Fruit fly (Drosophila melanogaster) whole organism, larva: Measurements from ENCODE around the gene CG17272.

Experiments used
- noc ChIP-seq: fragments of 200-800 bp; sonication (Bioruptor generic); optimal IDR thresholded peaks from 3 replicates; lab custom pipeline; 2019; ENCODE audit warnings: missing biosample characterization, mild to moderate bottlenecking, missing genetic modification characterization, moderate library complexity

CG17272 gene

dm6 chr3R:20832689-20833524 is 8.9 kb upstream of the CG17272 start, which contains the start of gene Synd:
Gene Synd, plus strand, starts transcription at chr3R:20832799.
- TF ChIP-seq noc (tag; lab: Kevin White, UChicago): peak; percentile 62

- TF ChIP-seq noc (tag; lab: Kevin White, UChicago): no peak
These were observed 6.9 kb upstream of the CG17272 start, which contains the start of gene CG31223 for dm6 chr3R:20830963-20831362. Gene CG31223, plus strand, starts transcription at chr3R:20831127.

dm6 chr3R:20830153-20830695 is 6.2 kb upstream of the CG17272 start, which contains the start of gene Adss:
Gene Adss, minus strand, starts transcription at chr3R:20830580.
- peak; percentile 45 for TF ChIP-seq noc (tag; lab: Kevin White, UChicago)

dm6 chr3R:20829416-20830131 is 5.5 kb upstream of the CG17272 start:
- no peak for TF ChIP-seq noc (tag; lab: Kevin White, UChicago)

dm6 chr3R:20828520-20829415 is 4.7 kb upstream of the CG17272 start:
- TF ChIP-seq noc (tag; lab: Kevin White, UChicago): peak; percentile 70

- no peak for TF ChIP-seq noc (tag; lab: Kevin White, UChicago)
These were observed 2.9 kb upstream of the CG17272 start for dm6 chr3R:20826929-20827328.

dm6 chr3R:20821815-20822375 is 2.1 kb downstream of the CG17272 start, which contains the start of the genes CG17271 and RpS20:
Gene CG17271, minus strand, starts transcription at chr3R:20821848.
Gene RpS20, plus strand, starts transcription at chr3R:20822181.
- TF ChIP-seq noc (tag; lab: Kevin White, UChicago): peak; percentile 77

dm6 chr3R:20818689-20819088 is 5.3 kb downstream of the CG17272 start, which contains the start of gene CG17270:
Gene CG17270, minus strand, starts transcription at chr3R:20818929.
- no peak for TF ChIP-seq noc (tag; lab: Kevin White, UChicago)

dm6 chr3R:20818237-20818636 is 5.8 kb downstream of the CG17272 start:
- no peak for TF ChIP-seq noc (tag; lab: Kevin White, UChicago)

dm6 chr3R:20816008-20816407 is 8.0 kb downstream of the CG17272 start, which contains the start of gene Fancd2:
Gene Fancd2, minus strand, starts transcription at chr3R:20816190.
- no peak for TF ChIP-seq noc (tag; lab: Kevin White, UChicago)

- no peak for TF ChIP-seq noc (tag; lab: Kevin White, UChicago)
These were observed 21.8 kb downstream of the CG17272 start for dm6 chr3R:20802253-20802652.

dm6 chr3R:20796949-20797348 is 27.1 kb downstream of the CG17272 start:
- TF ChIP-seq noc (tag; lab: Kevin White, UChicago): no peak

- no peak for TF ChIP-seq noc (tag; lab: Kevin White, UChicago)
These were observed 32.7 kb downstream of the CG17272 start for dm6 chr3R:20791212-20791789.

dm6 chr3R:20790437-20790836 is 33.6 kb downstream of the CG17272 start:
- TF ChIP-seq noc (tag; lab: Kevin White, UChicago): no peak
